Worm (Caenorhabditis elegans) whole organism, L2 larva: ENCODE measurements around the gene scl-27.

Source experiments
- alr-1 ChIP-seq: fragments of 150-350 bp; optimal IDR thresholded peaks from 2 replicates; lab custom pipeline; 2014; ENCODE audit warnings: missing biosample characterization, missing genetic modification characterization
- aly-2 ChIP-seq: fragments of 150-350 bp; optimal IDR thresholded peaks from 2 replicates; lab custom pipeline; 2014; ENCODE audit warnings: missing biosample characterization, missing genetic modification characterization
- mab-5 ChIP-seq: fragments of 150-350 bp; optimal IDR thresholded peaks from 2 replicates; lab custom pipeline; 2014; ENCODE audit warnings: missing biosample characterization, missing genetic modification characterization
- nhr-11 ChIP-seq: fragments of 150-350 bp; optimal IDR thresholded peaks from 2 replicates; lab custom pipeline; 2014; ENCODE audit warnings: missing biosample characterization, missing genetic modification characterization
- nhr-237 ChIP-seq: fragments of 150-350 bp; optimal IDR thresholded peaks from 2 replicates; lab custom pipeline; 2014; ENCODE audit warnings: missing biosample characterization, missing genetic modification characterization
- sma-3 ChIP-seq: sonication (generic microtip); optimal IDR thresholded peaks from 2 replicates; lab custom pipeline; 2016; ENCODE audit warnings: missing genetic modification reagents, missing genetic modification characterization, missing compliant biosample characterization
- unc-62 ChIP-seq: fragments of 150-350 bp; optimal IDR thresholded peaks from 2 replicates; lab custom pipeline; 2014; ENCODE audit warnings: missing biosample characterization, missing genetic modification reagents, missing genetic modification characterization

DNA sequence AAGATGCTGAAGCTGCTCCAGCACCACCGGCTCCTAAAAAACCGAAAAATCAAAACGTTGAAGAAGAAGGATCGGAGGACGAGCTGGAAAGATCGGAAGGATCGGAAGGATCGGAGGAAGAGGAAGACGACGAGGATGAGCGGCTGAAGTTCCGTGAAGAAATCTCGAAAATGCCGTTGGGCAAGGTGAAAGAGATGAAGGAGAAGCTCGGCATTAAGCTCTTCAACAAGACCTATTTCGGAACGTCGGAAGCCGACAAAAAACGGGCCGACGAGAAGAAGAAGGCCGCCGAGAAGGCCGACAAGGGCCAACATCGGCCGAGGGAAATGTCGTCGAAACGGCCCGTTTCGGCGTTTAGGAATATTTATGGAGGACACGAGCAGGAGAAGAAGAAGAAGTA lies 38.5 kb upstream of the scl-27 start:
- TF ChIP-seq unc-62 (GFP tag; lab: Kevin White, UChicago), result no peak
- TF ChIP-seq alr-1 (tag; lab: Kevin White, UChicago), result no peak
- no peak for TF ChIP-seq nhr-237 (tag; lab: Kevin White, UChicago)
- TF ChIP-seq mab-5, result no peak
- no peak for TF ChIP-seq nhr-11 (tag; lab: Kevin White, UChicago)
- TF ChIP-seq sma-3, result no peak
- no peak for TF ChIP-seq aly-2 (tag; lab: Kevin White, UChicago)
